Worm (Caenorhabditis elegans): ENCODE results near the gene oac-52.

DNA sequence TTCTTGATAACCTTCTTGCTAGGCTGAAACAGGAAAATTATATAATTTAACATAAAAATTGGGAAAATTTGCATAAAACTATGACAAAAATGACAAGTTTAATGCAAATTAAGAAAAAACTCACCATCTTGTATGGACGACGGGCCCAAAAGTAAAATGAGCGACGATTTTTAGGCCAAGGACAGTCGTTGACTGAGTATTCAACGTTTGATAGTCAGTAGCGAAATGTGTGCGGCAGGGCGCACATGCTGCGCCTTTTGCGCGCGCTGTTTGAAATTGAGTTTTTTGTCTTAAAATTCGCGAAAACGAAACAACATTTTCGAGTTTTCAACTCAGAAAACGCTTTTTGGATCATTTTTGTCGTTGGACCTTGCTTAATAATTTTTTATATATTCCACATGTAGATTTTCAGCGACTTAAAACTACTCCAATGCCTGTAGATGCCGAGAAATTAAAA is 44.1 kb upstream of the oac-52 start, which contains the start of the genes rpl-7A and set-21:
- TF ChIP-seq zfh-2 (GFP tag; conservative IDR thresholded peaks at IDR 0.05): peak; percentile 55; the same call in 1 of the 2 replicates
- no peak for TF ChIP-seq ama-1 (optimal IDR thresholded peaks at IDR 0.05)
- TF ChIP-seq ama-1 (GFP tag; optimal IDR thresholded peaks at IDR 0.05): no peak
- no peak for TF ChIP-seq unc-62 (GFP tag; optimal IDR thresholded peaks at IDR 0.05)
- peak; percentile 99 for TF ChIP-seq attf-5 (GFP tag; optimal IDR thresholded peaks at IDR 0.05)
- TF ChIP-seq hmg-20 (GFP tag; IDR thresholded peaks at IDR 0.05): peak; percentile 90
- TF ChIP-seq C06A6.2 (GFP tag; conservative IDR thresholded peaks at IDR 0.05): peak; percentile 94
- peak; percentile 89 for TF ChIP-seq sea-2 (GFP tag; IDR thresholded peaks at IDR 0.05)
- TF ChIP-seq rcor-1 (GFP tag; IDR thresholded peaks at IDR 0.05): peak; percentile 98
- peak; percentile 67 for TF ChIP-seq xnd-1 (tag; optimal IDR thresholded peaks at IDR 0.05)
- peak; percentile 86 for TF ChIP-seq cebp-1 (GFP tag; IDR thresholded peaks at IDR 0.05)
- peak; percentile 93 for TF ChIP-seq cebp-1 (tag; optimal IDR thresholded peaks at IDR 0.05)

Measured in whole organism, young adult.